Fruit fly (Drosophila melanogaster) whole organism, embryonic: ENCODE data around the gene Tsen34.
A peak's percentile ranks its signal among the peaks of the same experiment; 100 is the strongest.

Experiments
- BEAF-32 ChIP-seq: fragments of 200-800 bp; sonication (Bioruptor generic); optimal IDR thresholded peaks from 3 replicates; lab custom pipeline; 2017; ENCODE audit warnings: missing biosample characterization, missing genetic modification characterization, mild to moderate bottlenecking, moderate library complexity, missing genetic modification reagents
- C15 ChIP-seq: fragments of 200-800 bp; sonication (Bioruptor generic); IDR thresholded peaks from 3 replicates; pipeline ENCODE4 v1.3.6; 2022; ENCODE audit warnings: missing biosample characterization, missing genetic modification characterization
- CG10431 ChIP-seq: fragments of 200-800 bp; sonication (Bioruptor generic); optimal IDR thresholded peaks from 3 replicates; lab custom pipeline; 2018; ENCODE audit warnings: missing biosample characterization, mild to moderate bottlenecking, missing genetic modification characterization
- CG10565 ChIP-seq: fragments of 200-800 bp; sonication (Bioruptor generic); optimal IDR thresholded peaks from 3 replicates; lab custom pipeline; 2016; ENCODE audit warnings: missing biosample characterization, mild to moderate bottlenecking, missing genetic modification characterization
- CG11560 ChIP-seq: fragments of 200-800 bp; sonication (Bioruptor generic); IDR thresholded peaks from 3 replicates; pipeline ENCODE4 v1.3.6; 2022; ENCODE audit warnings: missing biosample characterization, missing genetic modification characterization
- CG12155 ChIP-seq: fragments of 200-800 bp; sonication (Bioruptor generic); optimal IDR thresholded peaks from 3 replicates; lab custom pipeline; 2016; ENCODE audit warnings: missing biosample characterization, missing genetic modification characterization
- CG13894 ChIP-seq: fragments of 200-800 bp; sonication (Bioruptor generic); optimal IDR thresholded peaks from 3 replicates; lab custom pipeline; 2018; ENCODE audit warnings: missing biosample characterization, mild to moderate bottlenecking, missing genetic modification characterization, moderate library complexity
- CG14667 ChIP-seq: fragments of 200-800 bp; sonication (Bioruptor generic); IDR thresholded peaks from 2 replicates; pipeline ENCODE4 v1.3.6; 2022; ENCODE audit warnings: missing biosample characterization, missing genetic modification characterization
- CG15696 ChIP-seq: fragments of 200-800 bp; sonication (Bioruptor generic); optimal IDR thresholded peaks from 2 replicates; lab custom pipeline; 2019; ENCODE audit warnings: missing biosample characterization, mild to moderate bottlenecking, missing genetic modification characterization, moderate library complexity
- CG1602 ChIP-seq: fragments of 200-800 bp; sonication (Bioruptor generic); optimal IDR thresholded peaks from 3 replicates; lab custom pipeline; 2016; ENCODE audit warnings: missing biosample characterization, missing genetic modification characterization
- CG17612 ChIP-seq: fragments of 200-800 bp; sonication (Bioruptor generic); IDR thresholded peaks from 2 replicates; pipeline ENCODE4 v1.3.6; 2022; ENCODE audit warnings: missing biosample characterization, missing genetic modification characterization
- CG2129 ChIP-seq: fragments of 200-800 bp; sonication (Bioruptor generic); IDR thresholded peaks from 2 replicates; pipeline ENCODE4 v1.3.6; 2022; ENCODE audit warnings: missing biosample characterization, missing genetic modification characterization; ENCODE audit not compliant: partially characterized antibody
- CG2712 ChIP-seq: fragments of 200-800 bp; optimal IDR thresholded peaks from 3 replicates; lab custom pipeline; 2019; ENCODE audit warnings: missing biosample characterization, mild to moderate bottlenecking, missing genetic modification characterization, moderate library complexity
- CG31365 ChIP-seq: fragments of 200-800 bp; sonication (Bioruptor generic); optimal IDR thresholded peaks from 2 replicates; lab custom pipeline; 2018; ENCODE audit warnings: missing biosample characterization, mild to moderate bottlenecking, missing genetic modification characterization
- CG32532 ChIP-seq: fragments of 200-800 bp; sonication (Bioruptor generic); IDR thresholded peaks from 2 replicates; pipeline ENCODE4 v1.3.6; 2022; ENCODE audit warnings: missing biosample characterization, missing genetic modification characterization
- CG43689 ChIP-seq: fragments of 200-800 bp; sonication (Bioruptor generic); IDR thresholded peaks from 2 replicates; pipeline ENCODE4 v1.3.6; 2022; ENCODE audit warnings: missing biosample characterization, missing genetic modification characterization
- CG5245 ChIP-seq: fragments of 200-800 bp; sonication (Bioruptor generic); optimal IDR thresholded peaks from 3 replicates; lab custom pipeline; 2016; ENCODE audit warnings: missing biosample characterization, missing genetic modification characterization
- CG6272 ChIP-seq: fragments of 200-800 bp; sonication (Bioruptor generic); IDR thresholded peaks from 2 replicates; pipeline ENCODE4 v1.3.6; 2022; ENCODE audit warnings: missing biosample characterization, missing genetic modification characterization
- CG8924 ChIP-seq: fragments of 200-800 bp; optimal IDR thresholded peaks from 3 replicates; lab custom pipeline; 2019; ENCODE audit warnings: missing biosample characterization, mild to moderate bottlenecking, missing genetic modification characterization, moderate library complexity
- CG9817 ChIP-seq: fragments of 200-800 bp; sonication (Bioruptor generic); optimal IDR thresholded peaks from 2 replicates; lab custom pipeline; 2018; ENCODE audit warnings: missing biosample characterization, mild to moderate bottlenecking, missing genetic modification characterization, moderate library complexity
- CHES-1-like ChIP-seq: fragments of 200-800 bp; sonication (Bioruptor generic); optimal IDR thresholded peaks from 2 replicates; lab custom pipeline; 2016; ENCODE audit warnings: missing biosample characterization, missing genetic modification characterization
- Chrac-16 ChIP-seq: fragments of 200-800 bp; sonication (Bioruptor generic); optimal IDR thresholded peaks from 3 replicates; lab custom pipeline; 2016; ENCODE audit warnings: missing biosample characterization, missing genetic modification characterization
- H15 ChIP-seq: fragments of 200-800 bp; sonication (Bioruptor generic); IDR thresholded peaks from 3 replicates; pipeline ENCODE4 v1.3.6; 2022; ENCODE audit warnings: missing biosample characterization, missing genetic modification characterization
- HLH54F ChIP-seq: fragments of 200-800 bp; sonication (Bioruptor generic); optimal IDR thresholded peaks from 3 replicates; lab custom pipeline; 2016; ENCODE audit warnings: missing biosample characterization, missing genetic modification characterization
- HLHmδ ChIP-seq: fragments of 200-800 bp; sonication (Bioruptor generic); optimal IDR thresholded peaks from 2 replicates; lab custom pipeline; 2018; ENCODE audit warnings: missing biosample characterization, mild to moderate bottlenecking, missing genetic modification characterization, moderate library complexity
- HmgD ChIP-seq: fragments of 200-800 bp; sonication (Bioruptor generic); optimal IDR thresholded peaks from 3 replicates; lab custom pipeline; 2016; ENCODE audit warnings: missing biosample characterization, missing genetic modification characterization
- Mes4 ChIP-seq: fragments of 200-800 bp; sonication (Bioruptor generic); optimal IDR thresholded peaks from 2 replicates; lab custom pipeline; 2016; ENCODE audit warnings: missing biosample characterization, missing genetic modification characterization
- Xrp1 ChIP-seq: fragments of 200-800 bp; sonication (Bioruptor generic); IDR thresholded peaks from 2 replicates; pipeline ENCODE4 v1.3.6; 2022; ENCODE audit warnings: missing biosample characterization, missing genetic modification characterization
- ara ChIP-seq: fragments of 200-800 bp; sonication (Bioruptor generic); IDR thresholded peaks from 2 replicates; pipeline ENCODE4 v1.3.6; 2022; ENCODE audit warnings: missing biosample characterization, missing genetic modification characterization
- ash1 ChIP-seq: fragments of 200-800 bp; sonication (Bioruptor generic); optimal IDR thresholded peaks from 2 replicates; lab custom pipeline; 2018; ENCODE audit warnings: missing biosample characterization, mild to moderate bottlenecking, missing genetic modification characterization
- az2 ChIP-seq: fragments of 200-800 bp; sonication (Bioruptor generic); optimal IDR thresholded peaks from 3 replicates; lab custom pipeline; 2016; ENCODE audit warnings: missing biosample characterization, missing genetic modification characterization
- croc ChIP-seq: fragments of 200-800 bp; sonication (Bioruptor generic); conservative IDR thresholded peaks from 3 replicates; pipeline ENCODE4 v1.3.6; 2022; ENCODE audit warnings: missing biosample characterization, missing genetic modification characterization
- dan ChIP-seq: fragments of 200-800 bp; sonication (Bioruptor generic); IDR thresholded peaks from 2 replicates; pipeline ENCODE4 v1.3.6; 2022; ENCODE audit warnings: missing biosample characterization, missing genetic modification characterization
- dpn ChIP-seq, 2 experiments: fragments of 200-800 bp; sonication (Bioruptor generic); optimal IDR thresholded peaks; 3 replicates each; lab custom pipeline; 2016; ENCODE audit warnings: missing biosample characterization in 2 of 2, missing genetic modification characterization in 2 of 2
- gcm2 ChIP-seq: fragments of 200-800 bp; sonication (Bioruptor generic); optimal IDR thresholded peaks from 2 replicates; lab custom pipeline; 2016; ENCODE audit warnings: missing biosample characterization, missing genetic modification characterization
- grau ChIP-seq: fragments of 200-800 bp; optimal IDR thresholded peaks from 3 replicates; lab custom pipeline; 2019; ENCODE audit warnings: missing biosample characterization, mild to moderate bottlenecking, missing genetic modification characterization, moderate library complexity
- h ChIP-seq: fragments of >200 bp; optimal IDR thresholded peaks from 2 replicates; lab custom pipeline; 2017
- hb ChIP-seq: fragments of 200-800 bp; sonication (Bioruptor generic); IDR thresholded peaks from 3 replicates; pipeline ENCODE4 v1.3.6; 2022; ENCODE audit warnings: missing biosample characterization, missing genetic modification characterization; ENCODE audit not compliant: partially characterized antibody
- jumu ChIP-seq: fragments of 200-800 bp; sonication (Bioruptor generic); optimal IDR thresholded peaks from 3 replicates; lab custom pipeline; 2016; ENCODE audit warnings: missing biosample characterization, missing genetic modification characterization
- kah ChIP-seq: fragments of 200-800 bp; sonication (Bioruptor generic); optimal IDR thresholded peaks from 2 replicates; lab custom pipeline; 2018; ENCODE audit warnings: missing biosample characterization, mild to moderate bottlenecking, missing genetic modification characterization
- lilli ChIP-seq: fragments of 200-800 bp; sonication (Bioruptor generic); optimal IDR thresholded peaks from 3 replicates; lab custom pipeline; 2016; ENCODE audit warnings: missing biosample characterization, missing genetic modification characterization
- odd ChIP-seq: fragments of 200-800 bp; sonication (Bioruptor generic); optimal IDR thresholded peaks from 2 replicates; lab custom pipeline; 2017; ENCODE audit warnings: missing biosample characterization, mild to moderate bottlenecking, missing genetic modification characterization
- sc ChIP-seq, 3 experiments: fragments of >200 bp in 2 of 3; fragments of 200-800 bp in 1 of 3; sonication (Bioruptor generic) in 1 of 3; optimal IDR thresholded peaks; 2 replicates in 2 of 3; 3 replicates in 1 of 3; lab custom pipeline; 2017; ENCODE audit warnings: mild to moderate bottlenecking in 1 of 3, missing biosample characterization in 1 of 3, missing genetic modification characterization in 1 of 3, missing genetic modification reagents in 1 of 3
- sens-2 ChIP-seq: fragments of 200-800 bp; sonication (Bioruptor generic); IDR thresholded peaks from 2 replicates; pipeline ENCODE4 v1.3.6; 2022; ENCODE audit warnings: missing biosample characterization, missing genetic modification characterization
- tgo ChIP-seq: fragments of 200-800 bp; sonication (Bioruptor generic); IDR thresholded peaks from 3 replicates; pipeline ENCODE4 v1.3.6; 2022; ENCODE audit warnings: missing biosample characterization, missing genetic modification characterization
- trem ChIP-seq: fragments of 200-800 bp; optimal IDR thresholded peaks from 3 replicates; lab custom pipeline; 2019; ENCODE audit warnings: missing biosample characterization, mild to moderate bottlenecking, missing genetic modification characterization, moderate library complexity
- vfl ChIP-seq: fragments of 200-800 bp; sonication (Bioruptor generic); optimal IDR thresholded peaks from 2 replicates; lab custom pipeline; 2016; ENCODE audit warnings: missing biosample characterization, missing genetic modification characterization
- vvl ChIP-seq: fragments of 200-800 bp; sonication (Bioruptor generic); IDR thresholded peaks from 2 replicates; pipeline ENCODE4 v1.3.6; 2022; ENCODE audit warnings: missing biosample characterization, missing genetic modification characterization
- wek ChIP-seq: fragments of 200-800 bp; sonication (Bioruptor generic); optimal IDR thresholded peaks from 3 replicates; lab custom pipeline; 2018; ENCODE audit warnings: missing biosample characterization, mild to moderate bottlenecking, missing genetic modification characterization, moderate library complexity
- yki ChIP-seq: fragments of >200 bp; optimal IDR thresholded peaks from 3 replicates; lab custom pipeline; 2018

Tsen34 gene

DNA sequence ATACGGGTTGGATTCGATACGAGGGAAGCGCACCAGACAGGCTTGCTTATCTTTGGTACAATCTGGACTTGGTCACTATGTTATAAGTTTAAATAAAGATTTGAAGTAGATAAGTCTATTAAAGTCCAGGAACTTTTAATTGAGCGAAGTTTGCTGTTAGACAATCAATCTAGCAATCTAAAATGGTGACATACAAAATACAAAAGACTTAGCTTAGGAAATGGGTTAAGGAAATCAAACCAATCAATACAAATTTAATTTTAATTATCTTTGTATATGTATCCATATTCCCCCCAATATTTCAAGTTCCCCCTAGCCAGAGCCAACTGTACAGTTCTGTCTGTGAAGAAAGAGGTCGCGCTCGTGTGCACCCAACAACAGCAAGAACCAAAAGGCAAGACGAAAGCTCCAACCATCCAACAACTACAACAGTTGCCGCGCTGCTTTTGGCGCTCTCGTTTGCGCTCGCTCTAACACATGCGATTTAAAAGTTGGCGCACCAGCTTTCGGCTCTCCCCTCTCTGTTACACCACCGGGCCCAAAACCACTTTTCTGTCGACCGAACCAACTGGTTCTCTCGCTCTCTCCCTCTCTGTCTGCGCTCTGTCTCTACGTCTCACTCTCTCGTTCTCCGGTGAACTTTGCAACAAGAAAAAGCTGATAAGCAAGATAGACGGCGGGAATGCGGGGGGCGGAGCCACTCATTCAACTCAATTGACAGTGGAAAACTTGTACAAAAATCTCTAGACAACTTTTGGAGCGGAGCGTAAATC, 5.5 kb downstream of the Tsen34 start (continued):
- TF ChIP-seq CG15696 (tag; lab: Kevin White, UChicago) (peak; percentile 56), kah (GFP tag; lab: Kevin White, UChicago) (peak; percentile 51), croc (GFP tag; lab: Robert Waterston, UW) (peak; percentile 73; the same call in 2 of the 3 replicates), vvl (GFP tag; lab: Robert Waterston, UW) (peak; percentile 70), CHES-1-like (GFP tag; lab: Kevin White, UChicago) (no peak), HmgD (GFP tag; lab: Kevin White, UChicago) (no peak), az2 (GFP tag; lab: Kevin White, UChicago) (peak; percentile 81), CG14667 (GFP tag; lab: Robert Waterston, UW) (peak; percentile 67), Mes4 (peak; percentile 55), odd (GFP tag; lab: Kevin White, UChicago) (peak; percentile 84), sens-2 (no peak), BEAF-32 (no peak), CG11560 (tag; lab: Robert Waterston, UW) (peak; percentile 63; the same call in 2 of the 3 replicates), vfl (GFP tag; lab: Kevin White, UChicago) (peak; percentile 76), gcm2 (GFP tag; lab: Kevin White, UChicago) (peak; percentile 23), CG10431 (peak; percentile 43), dpn (GFP tag; optimal IDR thresholded peaks at IDR 0.05; lab: Kevin White, UChicago) (peak; percentile 84 to 85), lilli (peak; percentile 83), CG17612 (no peak), h (lab: Kevin White, UChicago) (no peak), ara (GFP tag; lab: Robert Waterston, UW) (no peak; the same call in 1 of the 2 replicates), Chrac-16 (GFP tag; lab: Kevin White, UChicago) (peak; percentile 78), CG6272 (peak; percentile 71), hb (no peak), jumu (GFP tag; lab: Kevin White, UChicago) (peak; percentile 76), CG43689 (GFP tag; lab: Robert Waterston, UW) (peak; percentile 54), CG5245 (GFP tag; lab: Kevin White, UChicago) (peak; percentile 70), CG1602 (GFP tag; lab: Kevin White, UChicago) (peak; percentile 81), ash1 (GFP tag; lab: Kevin White, UChicago) (no peak), CG13894 (tag; lab: Kevin White, UChicago) (peak; percentile 62), CG8924 (peak; percentile 91), CG2712 (tag; lab: Kevin White, UChicago) (peak; percentile 88), CG2129 (GFP tag; lab: Robert Waterston, UW) (no peak), C15 (GFP tag; lab: Robert Waterston, UW) (no peak), yki (lab: Kevin White, UChicago) (peak; percentile 73), CG9817 (no peak), grau (tag; lab: Kevin White, UChicago) (peak; percentile 99), wek (GFP tag; lab: Kevin White, UChicago) (no peak), CG10565 (peak; percentile 27), H15 (GFP tag; lab: Robert Waterston, UW) (peak; percentile 80), tgo (GFP tag; lab: Robert Waterston, UW) (peak; percentile 87), CG12155 (peak; percentile 84), HLHmδ (GFP tag; lab: Kevin White, UChicago) (peak; percentile 25), trem (tag; lab: Kevin White, UChicago) (peak; percentile 38), dan (no peak), Xrp1 (peak; percentile 72), CG31365 (tag; lab: Kevin White, UChicago) (peak; percentile 12), CG32532 (GFP tag; lab: Robert Waterston, UW) (peak; percentile 82), HLH54F (GFP tag; lab: Kevin White, UChicago) (peak; percentile 87), sc (optimal IDR thresholded peaks at IDR 0.05; lab: Kevin White, UChicago) (no peak), sc (GFP tag; optimal IDR thresholded peaks at IDR 0.05; lab: Kevin White, UChicago) (peak; percentile 43)
